Fruit fly (Drosophila melanogaster): ENCODE results near the gene lectin-33A.

Gene lectin-33A

DNA sequence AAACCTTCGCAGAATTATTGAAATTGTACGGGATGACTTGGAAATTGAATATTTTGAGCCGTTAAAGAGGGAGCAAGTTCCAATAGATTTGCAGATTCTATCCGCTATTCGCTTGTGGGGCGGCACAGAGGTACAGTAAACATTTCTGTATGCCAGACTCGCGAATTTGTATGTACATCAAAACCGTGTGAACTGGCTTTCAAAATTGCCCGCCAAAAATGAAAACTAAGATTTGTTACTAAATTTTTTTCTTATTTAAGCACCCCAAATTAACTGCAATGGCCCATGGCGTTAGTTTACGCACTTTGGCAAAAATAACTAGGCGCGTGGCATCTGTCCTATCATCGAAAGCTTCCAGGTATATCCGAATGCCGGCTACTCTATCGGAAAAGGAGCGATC, 13.8 kb upstream of the lectin-33A start:
- no peak for TF ChIP-seq Vsx2 (GFP tag; optimal IDR thresholded peaks at IDR 0.05; ENCODE audit: partially characterized antibody)
- no peak for TF ChIP-seq Dfd (GFP tag; optimal IDR thresholded peaks at IDR 0.05)
- TF ChIP-seq OdsH (GFP tag; optimal IDR thresholded peaks at IDR 0.05), result no peak
- TF ChIP-seq HLH106 (tag; optimal IDR thresholded peaks at IDR 0.05), result no peak
- no peak for TF ChIP-seq CrebA (GFP tag; optimal IDR thresholded peaks at IDR 0.05; ENCODE audit: borderline replicate concordance)
- no peak for TF ChIP-seq Mio (GFP tag; optimal IDR thresholded peaks at IDR 0.05)
- no peak for TF ChIP-seq Hnf4 (GFP tag; optimal IDR thresholded peaks at IDR 0.05)
- TF ChIP-seq lola (GFP tag; optimal IDR thresholded peaks at IDR 0.05), result no peak
- no peak for TF ChIP-seq fru (GFP tag; optimal IDR thresholded peaks at IDR 0.05)
- TF ChIP-seq jim (GFP tag; optimal IDR thresholded peaks at IDR 0.05), result no peak
- TF ChIP-seq dl (GFP tag; optimal IDR thresholded peaks at IDR 0.05; ENCODE audit: insufficient read depth in 1 of 2, partially characterized antibody in 2 of 2), result no peak
- TF ChIP-seq brk (GFP tag; optimal IDR thresholded peaks at IDR 0.05), result no peak
- no peak for TF ChIP-seq Rel (GFP tag; optimal IDR thresholded peaks at IDR 0.05)
- no peak for TF ChIP-seq Rel (tag; optimal IDR thresholded peaks at IDR 0.05)
- no peak for TF ChIP-seq sv (GFP tag; optimal IDR thresholded peaks at IDR 0.05)

DNA sequence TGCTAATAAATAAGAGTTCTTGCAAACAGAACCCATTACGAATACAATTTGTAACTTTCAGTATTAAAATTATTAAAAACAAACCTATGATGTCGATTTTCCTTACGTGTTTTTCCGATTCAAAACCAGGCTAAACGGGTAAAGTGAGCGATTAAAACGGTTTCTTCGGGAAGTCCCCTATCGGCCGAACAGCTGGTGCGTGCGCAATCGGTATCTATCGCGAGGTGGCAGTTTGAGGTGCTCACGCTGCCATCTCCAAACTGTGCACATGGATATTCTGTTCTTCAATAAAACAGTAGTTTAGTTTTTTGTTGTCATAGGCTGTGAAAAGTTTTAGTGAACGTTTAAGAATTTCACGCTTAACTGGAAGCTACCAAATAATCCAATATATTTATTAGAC, 12.7 kb upstream of the lectin-33A start, which contains the start of gene TTLL4A:
TSS of gene TTLL4A (plus strand) at position 240 of the 400 bp plus-strand sequence.
- TF ChIP-seq woc (GFP tag; optimal IDR thresholded peaks at IDR 0.05) (peak; percentile 45), Myc (optimal IDR thresholded peaks at IDR 0.05) (peak; percentile 22), ey (GFP tag; optimal IDR thresholded peaks at IDR 0.05) (no peak), Hnf4 (GFP tag; optimal IDR thresholded peaks at IDR 0.05) (peak; percentile 68), sv (GFP tag; optimal IDR thresholded peaks at IDR 0.05) (peak; percentile 17), sage (GFP tag; optimal IDR thresholded peaks at IDR 0.05) (peak; percentile 18), Rel (GFP tag; optimal IDR thresholded peaks at IDR 0.05) (no peak), Rel (tag; optimal IDR thresholded peaks at IDR 0.05) (peak; percentile 100), tai (GFP tag; optimal IDR thresholded peaks at IDR 0.05) (peak; percentile 57), jim (GFP tag; optimal IDR thresholded peaks at IDR 0.05) (no peak), dsf (GFP tag; optimal IDR thresholded peaks at IDR 0.05; ENCODE audit: borderline replicate concordance) (no peak), CG32264 (GFP tag; optimal IDR thresholded peaks at IDR 0.05) (no peak), Hr83 (GFP tag; optimal IDR thresholded peaks at IDR 0.05; ENCODE audit: poor library complexity, severe bottlenecking) (peak; percentile 68), brk (GFP tag; optimal IDR thresholded peaks at IDR 0.05) (peak; percentile 58), fru (GFP tag; optimal IDR thresholded peaks at IDR 0.05) (no peak)

DNA sequence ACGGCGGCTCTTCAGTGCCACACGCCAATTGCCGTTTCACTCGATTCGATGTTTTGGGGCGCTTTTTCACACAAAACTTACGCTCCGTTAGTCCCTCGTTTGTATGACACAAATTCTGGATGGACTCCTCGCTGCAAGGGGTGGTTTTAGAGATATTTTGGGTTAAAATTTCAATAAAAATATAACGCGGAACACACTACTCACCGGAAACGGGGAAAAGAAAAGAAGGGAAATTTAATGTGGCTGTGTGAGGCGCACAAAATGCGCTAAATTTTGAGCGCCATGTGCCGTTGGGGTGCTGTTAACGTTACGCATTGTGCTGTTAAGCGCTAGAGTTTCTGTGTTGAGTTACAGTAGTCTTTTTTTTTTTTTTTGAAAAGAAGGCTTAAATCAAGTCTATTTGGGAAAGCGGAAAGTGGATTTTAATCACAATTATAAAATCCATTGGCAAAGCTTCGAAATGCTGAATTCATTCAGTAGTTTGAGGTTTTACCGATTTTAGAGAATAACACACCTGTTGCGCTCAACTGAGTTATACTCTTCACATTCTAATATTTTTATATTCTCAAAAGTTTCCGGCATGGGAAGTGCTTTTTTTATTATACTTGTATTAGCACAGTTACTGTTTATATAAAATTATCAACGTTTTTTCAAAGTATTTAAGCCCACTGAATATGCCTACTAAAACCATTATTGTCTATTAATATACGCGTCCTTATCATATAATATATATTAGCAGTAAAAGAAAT, 2.2 kb downstream of the lectin-33A start, which contains the start of gene RpL9:
TSS of gene RpL9 (minus strand) at position 265 of the 749 bp plus-strand sequence.
- TF ChIP-seq CrebA (GFP tag; optimal IDR thresholded peaks at IDR 0.05; ENCODE audit: borderline replicate concordance) (no peak), br (GFP tag; optimal IDR thresholded peaks at IDR 0.05) (peak; percentile 61), Jra (GFP tag; optimal IDR thresholded peaks at IDR 0.05) (peak; percentile 19), dl (GFP tag; optimal IDR thresholded peaks at IDR 0.05; ENCODE audit: insufficient read depth in 1 of 2, partially characterized antibody in 2 of 2) (no peak), sv (GFP tag; optimal IDR thresholded peaks at IDR 0.05) (no peak), lola (GFP tag; optimal IDR thresholded peaks at IDR 0.05) (no peak), OdsH (GFP tag; optimal IDR thresholded peaks at IDR 0.05) (peak; percentile 46), pan (optimal IDR thresholded peaks at IDR 0.05) (no peak), jim (GFP tag; optimal IDR thresholded peaks at IDR 0.05) (no peak), dmrt93B (GFP tag; optimal IDR thresholded peaks at IDR 0.05) (peak; percentile 60), CG32264 (GFP tag; optimal IDR thresholded peaks at IDR 0.05) (no peak), ey (GFP tag; optimal IDR thresholded peaks at IDR 0.05) (peak; percentile 4), Mio (GFP tag; optimal IDR thresholded peaks at IDR 0.05) (no peak), Sp1 (GFP tag; optimal IDR thresholded peaks at IDR 0.05) (peak; percentile 80), h (GFP tag; optimal IDR thresholded peaks at IDR 0.05) (peak; percentile 62), Rel (GFP tag; optimal IDR thresholded peaks at IDR 0.05) (no peak), Rel (tag; optimal IDR thresholded peaks at IDR 0.05) (no peak), Hr83 (GFP tag; optimal IDR thresholded peaks at IDR 0.05; ENCODE audit: poor library complexity, severe bottlenecking) (peak; percentile 87), rgr (GFP tag; optimal IDR thresholded peaks at IDR 0.05) (no peak), CG9705 (GFP tag; optimal IDR thresholded peaks at IDR 0.05) (peak; percentile 52), psq (GFP tag; optimal IDR thresholded peaks at IDR 0.05) (peak; percentile 32), Myc (optimal IDR thresholded peaks at IDR 0.05) (peak; percentile 59), Abd-B (GFP tag; optimal IDR thresholded peaks at IDR 0.05) (no peak), fru (GFP tag; optimal IDR thresholded peaks at IDR 0.05) (no peak), Hnf4 (GFP tag; optimal IDR thresholded peaks at IDR 0.05) (peak; percentile 22)

All from whole organism, wandering third instar larva.